Fruit fly (Drosophila melanogaster): Measurements from ENCODE around the gene CG8661.
A peak's percentile ranks its signal among the peaks of the same experiment; 100 is the strongest.

The CG8661 gene

DNA sequence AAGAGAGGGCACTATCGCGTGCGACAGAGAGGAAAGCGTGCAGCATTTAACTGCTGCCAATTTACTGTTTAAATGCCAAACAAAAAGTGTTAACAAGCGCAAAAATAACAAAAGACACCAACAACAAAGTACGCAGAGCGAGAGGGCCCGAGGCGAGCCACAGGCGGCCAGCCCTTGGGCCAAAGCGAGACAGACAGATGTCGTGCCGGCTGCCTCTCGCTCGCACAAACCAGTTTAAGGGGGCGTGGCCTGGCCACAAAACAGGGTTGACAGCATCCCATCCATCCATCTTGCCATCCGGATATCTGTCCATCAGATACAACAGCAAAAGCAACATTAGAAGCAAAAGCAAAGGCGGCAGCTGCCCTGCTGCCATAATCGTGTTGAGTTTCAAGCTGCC is 29.0 kb upstream of the CG8661 start (continued):
- no peak for TF ChIP-seq kah (GFP tag; optimal IDR thresholded peaks at IDR 0.05)
- no peak for TF ChIP-seq CG9215 (GFP tag; IDR thresholded peaks at IDR 0.05)
- no peak for TF ChIP-seq ap (GFP tag; IDR thresholded peaks at IDR 0.05)
- no peak for TF ChIP-seq ranshi (GFP tag; IDR thresholded peaks at IDR 0.05)
- TF ChIP-seq B-H1 (GFP tag; IDR thresholded peaks at IDR 0.05): no peak
- no peak for TF ChIP-seq mld (GFP tag; IDR thresholded peaks at IDR 0.05; ENCODE audit: partially characterized antibody)
- no peak for TF ChIP-seq E2f1 (GFP tag; IDR thresholded peaks at IDR 0.05)
- no peak for TF ChIP-seq cad (GFP tag; optimal IDR thresholded peaks at IDR 0.05)
- TF ChIP-seq CG17912 (GFP tag; optimal IDR thresholded peaks at IDR 0.05): no peak
- no peak for TF ChIP-seq CG8765 (GFP tag; IDR thresholded peaks at IDR 0.05)
- TF ChIP-seq Nf-YB (GFP tag; optimal IDR thresholded peaks at IDR 0.05): peak; percentile 93
- no peak for TF ChIP-seq CG1647 (GFP tag; optimal IDR thresholded peaks at IDR 0.05)
- no peak for TF ChIP-seq al (GFP tag; IDR thresholded peaks at IDR 0.05)
- TF ChIP-seq NK7.1 (GFP tag; optimal IDR thresholded peaks at IDR 0.05): no peak
- no peak for TF ChIP-seq CG12391 (tag; optimal IDR thresholded peaks at IDR 0.05)
- TF ChIP-seq sug (tag; optimal IDR thresholded peaks at IDR 0.05): no peak
- no peak for TF ChIP-seq CG11093 (GFP tag; IDR thresholded peaks at IDR 0.05)
- 0 out of 2 replicates have a peak, but pooled peaks have one; percentile 13 for TF ChIP-seq ara (GFP tag; IDR thresholded peaks at IDR 0.05)
- TF ChIP-seq slou (GFP tag; optimal IDR thresholded peaks at IDR 0.05): no peak
- no peak for TF ChIP-seq Dip3 (GFP tag; optimal IDR thresholded peaks at IDR 0.05)
- TF ChIP-seq ro (GFP tag; IDR thresholded peaks at IDR 0.05): no peak
- TF ChIP-seq GATAe (GFP tag; conservative IDR thresholded peaks at IDR 0.05): no peak
- TF ChIP-seq D19A (tag; optimal IDR thresholded peaks at IDR 0.05): no peak
- TF ChIP-seq ssp (GFP tag; IDR thresholded peaks at IDR 0.05): no peak
- peak; percentile 9 for TF ChIP-seq CG11504 (tag; optimal IDR thresholded peaks at IDR 0.05)
- TF ChIP-seq CG10321 (GFP tag; IDR thresholded peaks at IDR 0.05): peak; percentile 95
- TF ChIP-seq CG12942 (GFP tag; optimal IDR thresholded peaks at IDR 0.05): no peak
- no peak for TF ChIP-seq CG11456 (GFP tag; IDR thresholded peaks at IDR 0.05)
- no peak for TF ChIP-seq sob (GFP tag; IDR thresholded peaks at IDR 0.05)
- TF ChIP-seq Hsf (GFP tag; optimal IDR thresholded peaks at IDR 0.05): no peak
- TF ChIP-seq esg (GFP tag; conservative IDR thresholded peaks at IDR 0.05): no peak
- no peak for TF ChIP-seq gsb-n (tag; optimal IDR thresholded peaks at IDR 0.05)
- TF ChIP-seq CG12219 (GFP tag; optimal IDR thresholded peaks at IDR 0.05): no peak
- TF ChIP-seq lmd (GFP tag; IDR thresholded peaks at IDR 0.05): no peak

DNA sequence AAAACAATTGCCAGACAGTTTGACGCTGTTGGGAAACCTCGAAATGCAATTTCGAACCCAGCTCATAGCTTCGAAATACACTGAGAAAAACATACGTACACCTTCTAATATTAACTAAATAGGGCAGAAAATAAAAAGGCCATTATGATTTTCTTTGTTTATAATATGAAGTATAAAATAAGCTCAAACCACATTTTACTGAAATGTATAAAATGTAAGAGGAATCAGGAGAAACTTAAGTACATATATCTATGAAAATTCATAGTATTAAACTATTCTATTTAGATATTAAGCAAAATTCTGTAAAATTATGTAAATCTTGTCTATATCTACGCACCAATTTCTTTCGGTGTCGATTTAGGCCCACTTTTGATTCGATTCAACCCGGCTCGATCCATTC is 23.9 kb upstream of the CG8661 start:
- TF ChIP-seq gsb-n (tag; optimal IDR thresholded peaks at IDR 0.05): peak; percentile 39
- TF ChIP-seq gem (tag; optimal IDR thresholded peaks at IDR 0.05): peak; percentile 63
- TF ChIP-seq CG10267 (tag; optimal IDR thresholded peaks at IDR 0.05): peak; percentile 27
- peak in 1 of 2 experiments; percentile 26 for TF ChIP-seq bsh (GFP tag; optimal IDR thresholded peaks at IDR 0.05)
- peak; percentile 38; the same call in 1 of the 2 replicates for TF ChIP-seq Xrp1 (GFP tag; IDR thresholded peaks at IDR 0.05)
- TF ChIP-seq trem (tag; optimal IDR thresholded peaks at IDR 0.05): peak; percentile 2
- TF ChIP-seq hkb (optimal IDR thresholded peaks at IDR 0.05): no peak
- 0 out of 2 replicates have a peak, but pooled peaks have one; percentile 12 for TF ChIP-seq hkb (GFP tag; IDR thresholded peaks at IDR 0.05)
- TF ChIP-seq Elba2 (GFP tag; optimal IDR thresholded peaks at IDR 0.05): no peak
- TF ChIP-seq unpg (GFP tag; optimal IDR thresholded peaks at IDR 0.05): peak; percentile 15
- peak in 1 of 3 experiments; percentile 45 for TF ChIP-seq lola (GFP tag; optimal IDR thresholded peaks at IDR 0.05)
- TF ChIP-seq Blimp-1 (GFP tag; optimal IDR thresholded peaks at IDR 0.05): peak; percentile 28
- TF ChIP-seq sens (GFP tag): peak; percentile 53
- TF ChIP-seq CG31441 (GFP tag; IDR thresholded peaks at IDR 0.05): peak; percentile 44
- TF ChIP-seq D19A (tag; optimal IDR thresholded peaks at IDR 0.05): peak; percentile 13
- TF ChIP-seq CG7839 (tag; optimal IDR thresholded peaks at IDR 0.05): peak; percentile 24
- TF ChIP-seq CG10979 (tag; optimal IDR thresholded peaks at IDR 0.05): peak; percentile 46
- TF ChIP-seq wor (GFP tag; IDR thresholded peaks at IDR 0.05): no peak
- peak; percentile 19 for TF ChIP-seq CG8388 (GFP tag; optimal IDR thresholded peaks at IDR 0.05)
- TF ChIP-seq kni (GFP tag; optimal IDR thresholded peaks at IDR 0.05): no peak
- TF ChIP-seq grau (tag; optimal IDR thresholded peaks at IDR 0.05): peak; percentile 13
- peak; percentile 53 for TF ChIP-seq CG18262 (tag; optimal IDR thresholded peaks at IDR 0.05)
